Worm (Caenorhabditis elegans): Measurements from ENCODE around the gene Y6E2A.4.

The Y6E2A.4 gene

DNA sequence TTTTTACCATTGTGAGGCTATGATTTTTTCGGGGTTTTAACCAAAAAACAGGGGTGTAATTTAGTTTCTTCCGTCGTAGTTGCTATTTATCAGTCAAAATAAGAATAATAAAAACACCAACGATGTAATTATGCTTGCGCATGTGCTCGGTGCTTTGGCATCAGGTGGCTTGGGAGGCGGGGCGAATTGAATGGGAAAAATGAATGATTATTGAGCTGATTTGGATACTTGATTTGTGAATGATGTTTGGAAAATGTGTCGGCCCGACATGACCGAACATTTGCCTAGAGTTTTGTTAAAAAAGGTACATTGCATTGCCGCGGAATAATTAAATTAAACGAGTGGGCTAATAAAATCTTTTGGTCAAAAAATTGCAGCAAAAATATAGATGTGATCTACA is 15.6 kb upstream of the Y6E2A.4 start, which contains the start of gene str-38:
str-38 (minus strand) TSS at position 101 of the 400 bp plus-strand sequence.
- TF ChIP-seq dao-5 (tag; optimal IDR thresholded peaks at IDR 0.05), result no peak
- TF ChIP-seq W03F9.2 (tag; optimal IDR thresholded peaks at IDR 0.05), result no peak
- TF ChIP-seq him-1 (tag; optimal IDR thresholded peaks at IDR 0.05), result no peak

DNA sequence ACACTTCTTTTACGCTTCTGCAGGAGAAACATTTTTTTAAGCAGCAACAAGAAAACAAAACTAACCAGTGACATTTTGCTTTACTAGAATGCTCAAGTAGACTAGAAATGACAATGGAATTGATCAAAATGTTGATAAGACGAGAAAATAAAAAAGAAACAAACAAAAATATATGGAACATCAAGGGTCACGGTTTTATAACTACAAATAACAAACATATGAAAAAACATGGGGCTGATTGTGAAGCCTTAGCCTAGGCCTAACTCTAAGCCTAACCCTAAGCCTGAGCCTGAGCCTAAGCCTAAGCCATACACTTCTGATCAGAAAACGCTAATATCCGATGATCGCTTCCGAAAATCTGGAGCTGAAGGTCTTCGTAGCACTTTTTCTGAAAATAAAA is 13.9 kb upstream of the Y6E2A.4 start, which contains the start of gene Y6E2A.10:
Y6E2A.10 (minus strand) TSS at position 101 of the 400 bp plus-strand sequence.
- TF ChIP-seq W03F9.2 (tag; optimal IDR thresholded peaks at IDR 0.05), result no peak

ce11 chrV:15726610-15727009 is 10.0 kb upstream of the Y6E2A.4 start, which contains the start of the genes irld-57 and sfxn-1.3:
TSS of gene irld-57 (minus strand) at chrV:15726710.
TSS of gene sfxn-1.3 (plus strand) at chrV:15726841.
- TF ChIP-seq W03F9.2 (tag; optimal IDR thresholded peaks at IDR 0.05), result no peak
- TF ChIP-seq him-1 (tag; optimal IDR thresholded peaks at IDR 0.05), result no peak
- TF ChIP-seq dao-5 (tag; optimal IDR thresholded peaks at IDR 0.05), result no peak

- TF ChIP-seq W03F9.2 (tag; optimal IDR thresholded peaks at IDR 0.05), result no peak
- no peak for TF ChIP-seq him-1 (tag; optimal IDR thresholded peaks at IDR 0.05)
- TF ChIP-seq dao-5 (tag; optimal IDR thresholded peaks at IDR 0.05), result no peak
Measured at ce11 chrV:15721888-15722287, 5.3 kb upstream of the Y6E2A.4 start, which contains the start of gene srh-140. TSS of gene srh-140 (plus strand) at chrV:15722188.

DNA sequence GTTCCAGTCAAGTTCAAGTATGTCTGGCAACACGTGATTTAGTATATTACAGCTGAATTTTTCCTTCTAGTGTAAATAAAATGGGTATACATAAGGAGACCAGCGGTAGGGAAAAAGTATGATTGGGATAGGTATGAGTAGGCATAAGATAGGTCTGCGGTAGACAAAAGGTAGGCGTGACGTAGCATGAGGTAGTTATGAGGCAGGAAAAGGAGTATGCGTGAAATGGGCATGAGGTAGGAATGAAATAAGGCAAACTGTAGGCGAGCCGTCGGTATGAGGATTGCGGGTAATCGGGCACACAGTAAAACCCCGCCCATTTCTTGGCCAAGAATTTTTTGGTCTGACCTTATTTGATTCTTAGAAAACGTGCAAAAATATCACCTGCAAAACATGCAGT is 4.9 kb upstream of the Y6E2A.4 start:
- TF ChIP-seq him-1 (tag; optimal IDR thresholded peaks at IDR 0.05) (no peak), dao-5 (tag; optimal IDR thresholded peaks at IDR 0.05) (no peak), W03F9.2 (tag; optimal IDR thresholded peaks at IDR 0.05) (no peak)

- TF ChIP-seq dao-5 (tag; optimal IDR thresholded peaks at IDR 0.05) (no peak), him-1 (tag; optimal IDR thresholded peaks at IDR 0.05) (no peak), W03F9.2 (tag; optimal IDR thresholded peaks at IDR 0.05) (no peak)
Measured at ce11 chrV:15719570-15719969, 3.0 kb upstream of the Y6E2A.4 start, which contains the start of gene Y6E2A.7. TSS of gene Y6E2A.7 (plus strand) at chrV:15719870.

- TF ChIP-seq dao-5 (tag; optimal IDR thresholded peaks at IDR 0.05) (no peak), W03F9.2 (tag; optimal IDR thresholded peaks at IDR 0.05) (no peak), him-1 (tag; optimal IDR thresholded peaks at IDR 0.05) (no peak)
Measured at ce11 chrV:15718562-15718961, 2.0 kb upstream of the Y6E2A.4 start, which contains the start of gene Y6E2A.5. TSS of gene Y6E2A.5 (minus strand) at chrV:15718662.

- TF ChIP-seq dao-5 (tag; optimal IDR thresholded peaks at IDR 0.05) (no peak), him-1 (tag; optimal IDR thresholded peaks at IDR 0.05) (no peak), W03F9.2 (tag; optimal IDR thresholded peaks at IDR 0.05) (no peak)
Measured at ce11 chrV:15715636-15716035, 943 bp downstream of the Y6E2A.4 start.

DNA sequence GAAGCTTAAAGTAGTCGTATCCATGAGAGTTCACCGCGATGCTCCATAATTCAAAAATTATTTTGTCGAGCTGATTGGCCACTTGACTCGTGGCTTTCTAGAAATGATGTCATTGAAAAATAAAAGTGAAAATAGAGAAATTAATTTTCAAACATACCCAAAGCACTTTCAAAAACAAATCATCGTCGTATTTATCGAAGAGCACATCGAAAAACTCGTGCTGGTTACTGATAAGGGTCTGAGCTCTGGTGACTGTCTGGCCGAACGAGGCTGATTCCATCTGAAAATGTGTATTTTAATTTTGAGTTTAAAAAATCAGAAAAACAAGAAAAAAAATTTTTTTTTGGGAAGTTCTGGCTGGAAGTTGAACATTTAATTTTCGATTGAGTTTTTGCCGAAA is 4.2 kb downstream of the Y6E2A.4 start:
- TF ChIP-seq W03F9.2 (tag; optimal IDR thresholded peaks at IDR 0.05), result no peak
- no peak for TF ChIP-seq dao-5 (tag; optimal IDR thresholded peaks at IDR 0.05)
- TF ChIP-seq him-1 (tag; optimal IDR thresholded peaks at IDR 0.05), result no peak

DNA sequence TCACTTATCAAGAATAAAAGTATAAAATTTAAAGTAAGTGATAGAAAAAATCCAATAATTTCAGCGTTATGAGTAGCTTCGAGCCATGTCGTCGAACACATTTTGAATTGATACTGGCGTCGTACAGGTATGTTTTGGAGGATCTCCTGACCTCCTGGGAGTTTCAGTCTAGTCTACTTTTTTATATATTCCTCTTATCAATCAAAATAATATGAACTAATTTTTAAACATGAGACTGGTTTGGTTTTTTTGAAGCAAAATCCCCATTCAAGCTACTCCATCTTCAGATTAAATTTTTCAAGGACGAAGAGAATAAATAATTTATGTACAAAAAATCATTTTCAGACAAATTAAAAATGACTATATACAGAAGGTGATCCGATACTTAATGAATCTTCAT is 4.7 kb downstream of the Y6E2A.4 start, which contains the start of gene str-101:
str-101 (minus strand) TSS at position 101 of the 400 bp plus-strand sequence.
- TF ChIP-seq dao-5 (tag; optimal IDR thresholded peaks at IDR 0.05), result no peak
- no peak for TF ChIP-seq W03F9.2 (tag; optimal IDR thresholded peaks at IDR 0.05)
- TF ChIP-seq him-1 (tag; optimal IDR thresholded peaks at IDR 0.05), result no peak

- TF ChIP-seq him-1 (tag; optimal IDR thresholded peaks at IDR 0.05) (no peak), dao-5 (tag; optimal IDR thresholded peaks at IDR 0.05) (no peak), W03F9.2 (tag; optimal IDR thresholded peaks at IDR 0.05) (no peak)
Measured at ce11 chrV:15710401-15710800, 6.2 kb downstream of the Y6E2A.4 start, which contains the start of gene Y6E2A.1. TSS of gene Y6E2A.1 (minus strand) at chrV:15710501.

DNA sequence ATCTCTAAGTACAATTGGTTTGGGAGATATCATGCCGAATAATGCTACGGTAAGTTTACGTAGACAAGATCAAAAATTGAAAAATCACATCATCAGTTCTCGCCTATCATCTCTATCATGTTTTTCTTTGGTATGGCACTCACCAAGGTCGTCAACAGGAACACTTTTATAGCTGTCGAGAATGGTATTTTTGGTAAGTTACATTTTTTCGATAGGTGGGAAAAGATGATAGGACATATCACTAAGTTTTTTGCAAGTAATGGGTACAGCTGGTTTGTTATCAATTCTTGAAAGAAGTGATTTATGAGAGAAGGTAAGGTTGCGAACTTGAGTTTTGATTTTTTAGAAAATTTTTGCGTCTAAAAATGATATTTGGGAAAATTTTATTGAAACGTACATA is 8.6 kb downstream of the Y6E2A.4 start:
- TF ChIP-seq dao-5 (tag; optimal IDR thresholded peaks at IDR 0.05) (no peak), W03F9.2 (tag; optimal IDR thresholded peaks at IDR 0.05) (no peak), him-1 (tag; optimal IDR thresholded peaks at IDR 0.05) (no peak)

DNA sequence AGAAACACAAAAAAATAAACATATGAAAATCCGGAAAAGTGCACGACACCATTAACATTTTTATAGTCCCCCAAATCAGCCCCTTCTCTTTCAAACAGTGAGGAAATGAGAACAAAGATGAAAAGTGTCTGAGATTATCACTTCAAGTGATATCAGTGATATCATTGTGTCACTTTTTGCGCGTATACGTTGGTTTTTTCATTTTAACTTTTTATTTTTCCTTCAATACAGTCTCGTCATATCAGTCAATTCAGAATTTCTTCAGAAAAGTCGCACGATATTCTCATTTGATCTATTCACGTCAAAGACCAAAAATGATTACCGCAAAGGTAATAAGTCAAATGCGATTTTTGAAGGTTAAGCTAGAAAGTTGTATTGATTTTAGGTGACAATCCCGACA is 11.8 kb downstream of the Y6E2A.4 start, which contains the start of gene twk-34:
twk-34 (plus strand) TSS at position 216 of the 400 bp plus-strand sequence.
- TF ChIP-seq dao-5 (tag; optimal IDR thresholded peaks at IDR 0.05), result no peak
- no peak for TF ChIP-seq W03F9.2 (tag; optimal IDR thresholded peaks at IDR 0.05)
- TF ChIP-seq him-1 (tag; optimal IDR thresholded peaks at IDR 0.05), result no peak

- TF ChIP-seq dao-5 (tag; optimal IDR thresholded peaks at IDR 0.05) (no peak), him-1 (tag; optimal IDR thresholded peaks at IDR 0.05) (no peak), W03F9.2 (tag; optimal IDR thresholded peaks at IDR 0.05) (no peak)
Measured at ce11 chrV:15702263-15702662, 14.3 kb downstream of the Y6E2A.4 start, which contains the start of gene nhr-53. TSS of gene nhr-53 (minus strand) at chrV:15702363.

DNA sequence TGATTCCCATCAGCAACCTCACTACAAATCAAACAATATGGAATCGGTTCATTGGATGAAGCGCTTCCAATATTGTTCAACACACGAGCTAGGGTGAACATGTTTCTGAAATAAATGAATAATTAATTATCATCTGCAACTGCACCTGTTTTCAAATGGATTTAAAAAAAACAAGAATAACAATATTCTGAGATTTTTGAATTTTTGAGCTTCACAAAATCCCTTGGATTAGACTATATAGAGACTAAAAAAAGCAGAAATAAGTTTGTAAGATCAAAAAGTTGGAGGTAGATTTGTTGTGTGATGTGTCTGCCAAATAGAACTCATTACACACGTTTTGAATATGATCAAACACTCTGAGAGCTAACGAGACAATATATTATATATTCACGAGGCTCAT is 16.8 kb downstream of the Y6E2A.4 start, which contains the start of gene nhr-199:
nhr-199 (minus strand) TSS at position 101 of the 400 bp plus-strand sequence.
- TF ChIP-seq him-1 (tag; optimal IDR thresholded peaks at IDR 0.05) (no peak), dao-5 (tag; optimal IDR thresholded peaks at IDR 0.05) (no peak), W03F9.2 (tag; optimal IDR thresholded peaks at IDR 0.05) (no peak)
